Worm (Caenorhabditis elegans) whole organism, L1 larva: ENCODE data around the gene Y54F10BM.6.

ENCODE experiments used
- sox-4 ChIP-seq: sonication (generic microtip); optimal IDR thresholded peaks from 2 replicates; lab custom pipeline; 2016; ENCODE audit warnings: missing genetic modification characterization, missing compliant biosample characterization
- swsn-7 ChIP-seq: sonication (generic microtip); optimal IDR thresholded peaks from 2 replicates; lab custom pipeline; 2016; ENCODE audit warnings: missing genetic modification characterization, missing compliant biosample characterization

DNA sequence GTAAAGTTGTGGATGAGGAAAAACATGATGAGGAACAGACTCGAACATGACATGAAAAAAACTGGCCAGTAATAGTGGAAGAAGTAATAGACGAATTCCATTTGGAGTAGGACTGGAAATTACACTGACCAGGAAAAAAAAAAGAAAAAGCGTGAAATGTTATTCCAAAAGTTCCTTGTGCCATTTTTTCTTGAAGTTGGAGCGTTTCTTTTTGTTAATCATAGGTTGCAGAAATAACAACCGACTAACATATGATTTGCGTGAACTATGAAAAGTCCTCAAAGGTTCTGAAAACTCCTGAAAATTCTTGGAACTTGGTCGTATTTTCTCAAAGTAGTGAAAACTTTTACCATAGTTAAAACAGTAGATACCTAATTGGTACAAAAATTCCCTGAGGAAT lies 17.3 kb upstream of the Y54F10BM.6 start, which contains the start of gene srd-67:
- TF ChIP-seq swsn-7 (tag; lab: Kevin White, UChicago) (no peak), sox-4 (no peak)
